Fruit fly (Drosophila melanogaster): ENCODE data around the gene Fcp3C.

The Fcp3C gene

dm6 chrX:3174374-3174773 lies at the start of gene Fcp3C:
Gene Fcp3C (minus strand): TSS chrX:3174474.
- TF ChIP-seq Dfd (GFP tag; optimal IDR thresholded peaks at IDR 0.05) (no peak), Hr83 (GFP tag; optimal IDR thresholded peaks at IDR 0.05; ENCODE audit: poor library complexity, severe bottlenecking) (no peak), h (GFP tag; optimal IDR thresholded peaks at IDR 0.05) (no peak), psq (GFP tag; optimal IDR thresholded peaks at IDR 0.05) (no peak), Myc (optimal IDR thresholded peaks at IDR 0.05) (no peak), foxo (GFP tag; optimal IDR thresholded peaks at IDR 0.05) (no peak), Abd-B (GFP tag; optimal IDR thresholded peaks at IDR 0.05) (no peak), sv (GFP tag; optimal IDR thresholded peaks at IDR 0.05) (no peak), Jra (GFP tag; optimal IDR thresholded peaks at IDR 0.05) (no peak)

DNA sequence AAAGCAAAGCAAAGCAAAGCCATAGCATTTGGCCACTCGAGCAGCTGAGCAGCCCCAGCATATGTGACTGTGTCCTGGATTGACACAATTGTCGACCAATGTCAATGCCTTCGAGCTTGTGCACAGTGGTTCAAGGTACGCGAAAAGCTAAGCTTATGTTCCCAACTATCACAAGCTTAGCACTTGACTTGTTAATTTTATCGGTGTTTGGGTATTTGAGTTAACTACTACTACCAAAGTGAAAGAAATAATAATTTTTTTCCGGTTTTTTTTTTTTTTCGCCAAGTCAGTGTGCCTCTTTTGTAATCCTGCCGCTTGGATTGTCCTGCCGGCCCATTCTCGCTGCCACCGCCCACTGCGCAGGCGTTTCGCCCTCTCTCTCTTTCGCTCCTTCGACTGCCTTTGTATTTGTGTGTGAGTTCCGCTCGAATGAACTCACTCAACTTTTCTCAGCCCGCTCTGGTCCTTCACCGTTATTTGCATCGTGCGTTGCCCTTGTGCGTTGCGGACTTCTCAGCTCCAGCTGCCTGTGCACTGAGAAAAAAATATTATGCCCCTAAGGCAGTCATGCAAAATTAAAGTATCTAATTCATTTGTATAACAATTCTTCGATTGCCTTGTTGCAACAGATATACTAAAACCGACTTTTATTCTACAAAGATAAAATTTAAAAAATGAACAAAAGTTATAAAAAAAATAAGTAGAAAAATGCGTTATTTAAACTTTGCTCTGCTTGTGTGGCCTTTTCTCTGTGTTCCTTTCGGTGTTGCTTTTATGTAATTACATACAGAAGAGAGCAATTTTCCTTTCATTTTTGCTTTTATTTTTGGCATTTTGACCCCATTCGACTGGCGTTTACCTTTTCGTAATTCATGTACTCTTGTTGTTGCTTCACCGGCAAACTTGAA lies 31.9 kb upstream of the Fcp3C start:
- TF ChIP-seq jim (GFP tag; optimal IDR thresholded peaks at IDR 0.05) = no peak
- no peak for TF ChIP-seq CrebA (GFP tag; optimal IDR thresholded peaks at IDR 0.05; ENCODE audit: borderline replicate concordance)
- TF ChIP-seq Rel (GFP tag; optimal IDR thresholded peaks at IDR 0.05) = no peak
- no peak for TF ChIP-seq Rel (tag; optimal IDR thresholded peaks at IDR 0.05)
- TF ChIP-seq Sp1 (GFP tag; optimal IDR thresholded peaks at IDR 0.05) = peak; percentile 18
- peak; percentile 72 for TF ChIP-seq fru (GFP tag; optimal IDR thresholded peaks at IDR 0.05)
- TF ChIP-seq tai (GFP tag; optimal IDR thresholded peaks at IDR 0.05) = no peak
- no peak for TF ChIP-seq Dfd (GFP tag; optimal IDR thresholded peaks at IDR 0.05)
- peak; percentile 13 for TF ChIP-seq dmrt93B (GFP tag; optimal IDR thresholded peaks at IDR 0.05)
- no peak for TF ChIP-seq Dif (GFP tag; optimal IDR thresholded peaks at IDR 0.05; ENCODE audit: partially characterized antibody)
- TF ChIP-seq usp (GFP tag; optimal IDR thresholded peaks at IDR 0.05) = no peak
- TF ChIP-seq Hr83 (GFP tag; optimal IDR thresholded peaks at IDR 0.05; ENCODE audit: poor library complexity, severe bottlenecking) = no peak
- TF ChIP-seq br (GFP tag; optimal IDR thresholded peaks at IDR 0.05) = peak; percentile 35
- peak; percentile 59 for TF ChIP-seq sv (GFP tag; optimal IDR thresholded peaks at IDR 0.05)
- TF ChIP-seq foxo (GFP tag; optimal IDR thresholded peaks at IDR 0.05) = peak in 1 of 2 experiments; percentile 73
- TF ChIP-seq CG9705 (GFP tag; optimal IDR thresholded peaks at IDR 0.05) = no peak
- TF ChIP-seq h (GFP tag; optimal IDR thresholded peaks at IDR 0.05) = peak; percentile 63
- no peak for TF ChIP-seq CG32264 (GFP tag; optimal IDR thresholded peaks at IDR 0.05)
- no peak for TF ChIP-seq GATAd (GFP tag; optimal IDR thresholded peaks at IDR 0.05)
- no peak for TF ChIP-seq Mio (GFP tag; optimal IDR thresholded peaks at IDR 0.05)
- TF ChIP-seq Hnf4 (GFP tag; optimal IDR thresholded peaks at IDR 0.05) = no peak
- no peak for TF ChIP-seq dl (GFP tag; optimal IDR thresholded peaks at IDR 0.05; ENCODE audit: insufficient read depth in 1 of 2, partially characterized antibody in 2 of 2)
- no peak for TF ChIP-seq sage (GFP tag; optimal IDR thresholded peaks at IDR 0.05)
- TF ChIP-seq psq (GFP tag; optimal IDR thresholded peaks at IDR 0.05) = peak; percentile 20
- TF ChIP-seq HLH106 (tag; optimal IDR thresholded peaks at IDR 0.05) = peak; percentile 7
- TF ChIP-seq Hr78 (GFP tag; optimal IDR thresholded peaks at IDR 0.05) = no peak
- peak; percentile 54 for TF ChIP-seq ey (GFP tag; optimal IDR thresholded peaks at IDR 0.05)
- no peak for TF ChIP-seq brk (GFP tag; optimal IDR thresholded peaks at IDR 0.05)
- TF ChIP-seq pan (optimal IDR thresholded peaks at IDR 0.05) = no peak
- peak; percentile 49 for TF ChIP-seq OdsH (GFP tag; optimal IDR thresholded peaks at IDR 0.05)
- TF ChIP-seq woc (GFP tag; optimal IDR thresholded peaks at IDR 0.05) = peak; percentile 28
- TF ChIP-seq rgr (GFP tag; optimal IDR thresholded peaks at IDR 0.05) = peak; percentile 55

dm6 chrX:3193774-3194173 lies 19.5 kb upstream of the Fcp3C start:
- no peak for TF ChIP-seq Sp1 (GFP tag; optimal IDR thresholded peaks at IDR 0.05)
- TF ChIP-seq woc (GFP tag; optimal IDR thresholded peaks at IDR 0.05) = no peak
- peak; percentile 59 for TF ChIP-seq Dfd (GFP tag; optimal IDR thresholded peaks at IDR 0.05)

- TF ChIP-seq woc (GFP tag; optimal IDR thresholded peaks at IDR 0.05) (no peak), Rel (GFP tag; optimal IDR thresholded peaks at IDR 0.05) (no peak), Rel (tag; optimal IDR thresholded peaks at IDR 0.05) (no peak), h (GFP tag; optimal IDR thresholded peaks at IDR 0.05) (no peak), Mio (GFP tag; optimal IDR thresholded peaks at IDR 0.05) (no peak), sage (GFP tag; optimal IDR thresholded peaks at IDR 0.05) (no peak)
Observed at dm6 chrX:3192301-3192700, 18.0 kb upstream of the Fcp3C start.
